Worm (Caenorhabditis elegans) whole organism, dauer: ENCODE data around the gene twk-33.

ENCODE experiments used
- unc-62 ChIP-seq: sonication (generic microtip); optimal IDR thresholded peaks from 2 replicates; lab custom pipeline; 2017; ENCODE audit warnings: missing biosample characterization, missing genetic modification reagents, missing genetic modification characterization

The twk-33 gene

DNA sequence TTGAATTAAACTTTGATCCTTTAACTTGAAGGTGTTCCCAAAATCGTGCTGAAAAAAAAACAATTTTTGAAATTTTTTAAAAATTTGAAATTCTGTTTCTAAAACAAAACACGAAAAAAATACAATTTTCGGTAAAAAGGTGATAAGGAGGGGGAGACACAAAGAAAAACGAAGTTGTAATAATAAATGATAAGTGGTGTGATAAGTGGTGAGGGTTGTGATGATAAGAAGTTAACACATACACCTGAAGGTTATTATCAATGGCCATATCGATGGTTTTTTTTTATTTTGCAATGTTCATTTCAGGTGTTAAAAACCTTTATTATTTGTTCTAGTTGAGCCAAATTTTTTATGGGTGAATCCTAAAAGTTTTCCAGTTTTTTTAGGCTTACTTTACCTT, at the start of gene twk-33:
TSS of gene twk-33 (minus strand) at position 48 of the 400 bp plus-strand sequence.
- no peak for TF ChIP-seq unc-62 (GFP tag; lab: Kevin White, UChicago)

DNA sequence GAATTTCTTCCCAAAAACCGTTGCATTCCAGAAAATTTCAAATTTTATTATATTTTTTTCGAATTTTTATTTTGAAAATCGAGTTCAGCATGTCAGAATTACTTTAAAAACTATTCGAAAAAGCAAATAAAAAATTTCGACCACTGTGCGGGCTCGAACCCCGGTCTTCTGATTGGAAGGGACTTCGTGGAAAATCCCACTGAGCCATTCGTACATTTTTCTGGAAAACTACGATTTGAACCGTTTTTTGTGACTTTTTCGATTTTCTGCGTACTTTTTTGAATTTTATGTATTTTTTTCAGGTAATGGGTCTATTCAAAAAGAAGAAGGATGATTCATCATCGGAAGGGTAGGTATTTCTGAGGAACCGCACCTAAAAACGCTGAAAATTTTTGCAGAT, 41.4 kb upstream of the twk-33 start, which contains the start of gene pgp-9:
TSS of gene pgp-9 (plus strand) at position 301 of the 400 bp plus-strand sequence.
- no peak for TF ChIP-seq unc-62 (GFP tag; lab: Kevin White, UChicago)

DNA sequence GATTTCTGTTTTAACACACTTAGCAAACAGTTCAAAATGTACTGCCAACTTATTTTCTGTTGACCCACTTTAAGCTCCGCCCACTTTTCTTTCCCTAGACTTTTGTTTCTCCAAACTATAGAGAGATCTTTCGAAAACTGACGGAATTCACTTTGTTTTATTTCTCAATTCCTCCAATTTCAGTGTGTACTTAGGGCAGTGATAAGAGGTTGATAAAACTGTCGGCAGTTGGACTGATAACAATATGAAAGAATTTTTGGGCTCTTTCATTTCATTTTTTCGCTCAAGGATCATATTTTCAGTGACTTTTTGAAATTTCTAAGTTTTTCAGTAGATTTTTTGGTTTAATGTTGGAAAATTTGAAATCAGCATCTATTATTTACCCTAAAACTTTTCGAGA, 40.8 kb upstream of the twk-33 start:
- TF ChIP-seq unc-62 (GFP tag; lab: Kevin White, UChicago): no peak

ce11 chrV:17752340-17752739, 38.2 kb upstream of the twk-33 start:
- TF ChIP-seq unc-62 (GFP tag; lab: Kevin White, UChicago): no peak

- no peak for TF ChIP-seq unc-62 (GFP tag; lab: Kevin White, UChicago)
Measured at ce11 chrV:17749181-17749580, 35.0 kb upstream of the twk-33 start, which contains the start of gene R12G8.1. Gene R12G8.1 (minus strand): TSS chrV:17749243.

DNA sequence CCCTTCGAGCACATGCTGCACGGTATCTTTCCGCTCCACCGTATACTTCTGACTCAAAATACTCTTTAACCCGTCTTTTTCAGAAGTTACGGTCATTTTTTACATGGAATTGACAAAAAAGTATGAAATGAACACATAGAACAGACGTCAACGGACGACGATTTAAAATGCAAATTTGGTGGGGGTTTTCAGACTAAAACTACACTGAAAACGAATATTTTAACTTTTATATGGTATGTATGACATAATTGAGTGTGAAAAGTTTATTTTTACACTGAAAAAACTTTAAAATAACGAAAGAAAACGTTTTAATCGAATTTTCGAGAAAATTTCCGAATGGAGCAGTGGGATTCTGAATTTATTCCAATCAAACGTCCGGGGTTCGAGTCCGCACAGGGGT, 32.8 kb upstream of the twk-33 start, which contains the start of gene twk-36:
TSS of gene twk-36 (minus strand) at position 101 of the 400 bp plus-strand sequence.
- no peak for TF ChIP-seq unc-62 (GFP tag; lab: Kevin White, UChicago)

- no peak for TF ChIP-seq unc-62 (GFP tag; lab: Kevin White, UChicago)
Measured at ce11 chrV:17743802-17744201, 29.6 kb upstream of the twk-33 start.

ce11 chrV:17739801-17740200, 25.6 kb upstream of the twk-33 start, which contains the start of gene cutl-4:
Gene cutl-4 (minus strand): TSS chrV:17739901.
- TF ChIP-seq unc-62 (GFP tag; lab: Kevin White, UChicago): no peak

DNA sequence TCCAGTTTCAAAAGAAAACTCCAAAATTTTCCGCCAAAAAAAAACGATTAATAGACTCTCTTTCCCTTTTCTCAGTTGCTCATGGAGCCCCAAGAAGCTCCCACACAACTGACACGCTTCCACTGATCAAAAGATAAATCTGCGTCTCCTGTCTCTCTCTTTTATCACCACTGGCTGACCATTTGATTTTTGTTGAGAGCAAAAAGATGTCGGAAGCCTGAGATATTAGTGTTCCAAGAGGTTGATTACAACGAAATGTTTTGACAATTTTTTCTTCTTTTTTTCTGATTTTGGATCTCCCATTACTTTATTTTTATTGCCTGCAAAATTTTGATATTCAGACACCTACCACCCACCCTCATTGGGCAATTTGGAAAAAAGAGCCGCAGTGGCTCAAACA, 18.3 kb upstream of the twk-33 start, which contains the start of gene twk-42:
TSS of gene twk-42 (minus strand) at position 101 of the 400 bp plus-strand sequence.
- TF ChIP-seq unc-62 (GFP tag; lab: Kevin White, UChicago): no peak

DNA sequence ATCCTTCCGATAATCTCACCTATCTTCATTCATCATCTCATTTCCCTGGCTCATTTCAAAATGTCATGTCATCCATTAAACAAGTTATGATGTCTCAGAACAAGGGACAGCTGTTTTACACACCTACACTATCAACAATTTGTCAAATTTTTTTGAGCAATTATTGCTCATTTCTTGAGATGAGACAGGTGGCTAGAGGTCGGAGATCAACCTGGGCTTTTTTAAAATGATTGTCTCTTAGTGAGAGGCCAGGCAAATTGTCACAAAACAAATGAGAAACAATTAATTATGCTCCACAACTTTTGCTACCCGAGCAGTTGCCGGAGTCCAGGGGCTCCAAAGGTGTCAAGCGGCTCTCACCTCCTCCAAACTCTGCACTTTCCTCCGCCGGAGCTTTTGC, 14.6 kb upstream of the twk-33 start:
- no peak for TF ChIP-seq unc-62 (GFP tag; lab: Kevin White, UChicago)

DNA sequence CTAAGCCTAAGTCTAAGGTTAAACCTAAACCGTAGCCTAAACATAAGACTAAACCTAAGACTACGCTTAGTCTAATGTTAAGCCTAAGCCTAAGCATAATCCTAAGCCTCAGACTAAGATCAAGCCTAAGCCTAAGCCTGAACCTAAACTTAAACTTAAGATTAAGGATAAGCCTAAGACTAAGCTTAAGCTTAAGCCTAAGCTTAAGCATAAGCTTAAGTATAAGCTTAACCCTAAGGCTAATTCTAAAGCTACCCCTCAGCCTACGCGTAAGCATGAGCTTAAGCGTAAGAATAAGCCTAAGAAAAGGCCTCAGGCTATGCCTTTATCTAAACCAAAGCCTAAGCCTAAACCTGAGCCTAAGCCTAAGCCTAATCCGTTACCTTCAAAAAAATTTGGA, 14.2 kb upstream of the twk-33 start:
- no peak for TF ChIP-seq unc-62 (GFP tag; lab: Kevin White, UChicago)

- TF ChIP-seq unc-62 (GFP tag; lab: Kevin White, UChicago): no peak
Measured at ce11 chrV:17724704-17725103, 10.5 kb upstream of the twk-33 start, which contains the start of gene fat-5. Gene fat-5 (plus strand): TSS chrV:17725004.

DNA sequence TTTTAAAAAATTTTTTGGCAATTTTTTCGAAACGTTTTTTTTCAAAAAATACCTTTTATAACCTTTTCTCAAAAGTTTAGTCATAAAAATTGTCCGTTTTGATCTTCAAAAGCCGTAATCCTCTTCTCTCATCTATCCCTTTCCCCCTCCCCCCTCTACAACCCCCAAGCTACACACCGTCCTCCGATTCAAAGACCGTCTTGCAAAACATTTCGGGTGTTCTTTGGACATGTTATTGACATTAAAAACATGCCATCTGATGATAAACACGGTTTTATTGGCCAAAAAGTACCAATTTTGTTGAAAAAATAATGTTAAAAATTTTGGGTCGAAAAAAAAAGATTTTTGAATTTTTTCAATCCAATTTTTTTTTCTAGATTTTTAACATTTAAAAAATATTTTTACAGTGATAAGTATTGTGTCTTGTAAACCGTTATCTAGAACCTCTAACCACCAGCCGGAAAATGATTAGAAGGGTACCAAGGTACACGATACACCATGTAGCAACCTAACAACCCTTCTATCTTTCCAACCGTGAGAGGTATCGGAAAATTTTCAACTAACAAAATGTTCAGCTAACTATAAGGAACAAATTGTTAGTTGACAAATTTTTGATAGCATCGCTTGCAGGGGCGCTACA, 9.1 kb upstream of the twk-33 start:
- TF ChIP-seq unc-62 (GFP tag; lab: Kevin White, UChicago): no peak

ce11 chrV:17722553-17722952, 8.4 kb upstream of the twk-33 start:
- TF ChIP-seq unc-62 (GFP tag; lab: Kevin White, UChicago): no peak

DNA sequence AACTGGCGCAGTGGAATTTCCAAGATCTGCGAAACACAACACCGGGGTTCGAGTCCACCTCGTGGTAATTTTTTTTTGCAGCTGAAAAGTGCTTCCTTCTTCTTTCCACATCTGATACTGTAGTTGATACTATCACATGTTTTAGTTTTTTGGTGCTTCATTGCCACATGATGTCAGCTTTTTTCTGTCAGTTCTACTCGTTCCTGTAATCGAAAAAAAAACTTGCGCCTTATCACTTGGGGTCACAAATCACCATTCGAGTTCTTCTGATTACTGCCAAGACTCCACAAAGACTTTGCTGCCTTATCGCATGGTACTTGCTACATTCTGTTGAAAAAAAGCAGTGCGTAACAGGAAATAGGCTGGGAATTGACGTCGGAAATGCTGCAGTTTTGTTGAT, 7.5 kb upstream of the twk-33 start:
- TF ChIP-seq unc-62 (GFP tag; lab: Kevin White, UChicago): no peak

DNA sequence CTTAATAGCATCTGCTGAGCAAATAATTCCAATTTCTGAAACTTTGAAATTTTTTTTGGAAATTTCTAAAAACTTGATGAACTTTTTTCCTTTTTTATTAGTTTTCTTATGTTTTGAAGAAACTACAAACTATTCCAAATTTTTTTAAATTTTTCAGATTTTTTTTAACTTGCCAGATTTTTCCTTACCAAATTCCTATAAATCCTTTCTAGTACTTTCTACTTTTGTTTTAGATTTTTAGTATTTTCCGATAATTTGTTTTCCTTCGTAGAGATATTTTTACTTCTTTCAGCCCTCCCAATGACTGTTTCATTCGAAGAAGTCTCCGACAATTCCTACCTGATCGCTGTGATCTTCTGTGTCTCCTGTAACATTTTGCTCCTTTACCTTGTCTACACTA, 4.5 kb upstream of the twk-33 start, which contains the start of gene str-77:
TSS of gene str-77 (plus strand) at position 301 of the 400 bp plus-strand sequence.
- no peak for TF ChIP-seq unc-62 (GFP tag; lab: Kevin White, UChicago)

DNA sequence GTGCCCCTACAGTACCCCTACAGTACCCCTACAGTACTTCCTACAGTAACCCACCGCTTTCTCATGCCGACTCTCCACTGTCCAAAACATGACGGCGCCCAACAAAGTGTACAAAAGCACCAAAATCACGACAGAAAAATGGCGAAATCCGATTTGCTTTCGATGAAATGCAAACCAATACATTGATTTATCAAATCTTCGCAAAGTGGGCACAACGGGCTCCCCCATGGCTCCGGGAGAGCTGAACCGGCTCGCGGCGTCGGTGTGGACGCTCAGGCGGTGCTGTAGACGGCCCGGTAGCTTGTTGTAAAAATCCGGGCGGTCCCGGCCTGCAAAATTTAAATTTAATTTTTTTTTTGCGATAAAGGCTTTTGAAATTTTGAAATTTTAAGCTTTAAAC, 1.8 kb downstream of the twk-33 start:
- no peak for TF ChIP-seq unc-62 (GFP tag; lab: Kevin White, UChicago)
